Fruit fly (Drosophila melanogaster): Measurements from ENCODE around the gene CG15211.

CG15211 gene

dm6 chrX:10814113-10814512, 41.8 kb downstream of the CG15211 start (continued):
- TF ChIP-seq lab (GFP tag; optimal IDR thresholded peaks at IDR 0.05) (peak; percentile 12), CG10267 (tag; optimal IDR thresholded peaks at IDR 0.05) (no peak), org-1 (GFP tag; optimal IDR thresholded peaks at IDR 0.05) (no peak), Atf6 (GFP tag; IDR thresholded peaks at IDR 0.05) (no peak), Bteb2 (GFP tag; optimal IDR thresholded peaks at IDR 0.05) (no peak), tin (GFP tag; optimal IDR thresholded peaks at IDR 0.05) (no peak), odd (GFP tag; optimal IDR thresholded peaks at IDR 0.05) (no peak), CG34376 (GFP tag; optimal IDR thresholded peaks at IDR 0.05) (peak; percentile 29), CG1832 (GFP tag; optimal IDR thresholded peaks at IDR 0.05) (no peak), H2.0 (GFP tag; IDR thresholded peaks at IDR 0.05) (no peak), CG7745 (tag; optimal IDR thresholded peaks at IDR 0.05) (no peak), Dad (GFP tag; optimal IDR thresholded peaks at IDR 0.05) (no peak), Ptx1 (GFP tag; IDR thresholded peaks at IDR 0.05) (no peak), jumu (GFP tag; optimal IDR thresholded peaks at IDR 0.05) (no peak), sna (GFP tag; IDR thresholded peaks at IDR 0.05; ENCODE audit: partially characterized antibody) (no peak), ken (GFP tag; IDR thresholded peaks at IDR 0.05) (peak; percentile 76; the same call in 2 of the 3 replicates), CG9609 (GFP tag; optimal IDR thresholded peaks at IDR 0.05) (no peak), nerfin-2 (GFP tag; IDR thresholded peaks at IDR 0.05; ENCODE audit: partially characterized antibody) (no peak), psq (GFP tag; optimal IDR thresholded peaks at IDR 0.05) (no peak), ci (GFP tag; IDR thresholded peaks at IDR 0.05) (peak; percentile 50; the same call in 1 of the 3 replicates), Hr78 (GFP tag; optimal IDR thresholded peaks at IDR 0.05) (no peak), pb (GFP tag; optimal IDR thresholded peaks at IDR 0.05) (no peak), jigr1 (GFP tag; IDR thresholded peaks at IDR 0.05) (no peak), CG12104 (GFP tag; optimal IDR thresholded peaks at IDR 0.05) (no peak), schlank (tag; optimal IDR thresholded peaks at IDR 0.05) (no peak), her (GFP tag; optimal IDR thresholded peaks at IDR 0.05) (no peak), CG15073 (GFP tag; optimal IDR thresholded peaks at IDR 0.05) (no peak), CG9817 (tag; optimal IDR thresholded peaks at IDR 0.05) (no peak), CG16779 (GFP tag; IDR thresholded peaks at IDR 0.05) (no peak), Poxn (GFP tag; IDR thresholded peaks at IDR 0.05) (no peak), CG33557 (GFP tag; optimal IDR thresholded peaks at IDR 0.05) (no peak), hth (optimal IDR thresholded peaks at IDR 0.05) (no peak), klu (GFP tag; IDR thresholded peaks at IDR 0.05) (no peak), CG3163 (GFP tag; optimal IDR thresholded peaks at IDR 0.05) (peak; percentile 87), ATbp (GFP tag; optimal IDR thresholded peaks at IDR 0.05) (peak; percentile 19), CG5953 (GFP tag; IDR thresholded peaks at IDR 0.05) (0 out of 2 replicates have a peak, but pooled peaks have one; percentile 27), CG4404 (GFP tag; IDR thresholded peaks at IDR 0.05) (no peak), twi (tag; optimal IDR thresholded peaks at IDR 0.05) (no peak), CG17829 (tag; optimal IDR thresholded peaks at IDR 0.05) (no peak), CG12769 (tag; optimal IDR thresholded peaks at IDR 0.05) (peak; percentile 47), HLHmδ (GFP tag; optimal IDR thresholded peaks at IDR 0.05) (peak; percentile 28), Usf (GFP tag; optimal IDR thresholded peaks at IDR 0.05) (no peak), Hmr (GFP tag; optimal IDR thresholded peaks at IDR 0.05) (no peak), pum (GFP tag; optimal IDR thresholded peaks at IDR 0.05) (no peak), NfI (GFP tag; optimal IDR thresholded peaks at IDR 0.05) (no peak), nerfin-1 (tag; optimal IDR thresholded peaks at IDR 0.05) (no peak), CG31224 (GFP tag; IDR thresholded peaks at IDR 0.05) (no peak), CG30020 (tag; optimal IDR thresholded peaks at IDR 0.05) (no peak), CG32772 (GFP tag; IDR thresholded peaks at IDR 0.05) (peak; percentile 30; the same call in 1 of the 2 replicates), sug (tag; optimal IDR thresholded peaks at IDR 0.05) (peak; percentile 26), CG31441 (GFP tag; IDR thresholded peaks at IDR 0.05) (no peak), sens-2 (GFP tag; IDR thresholded peaks at IDR 0.05) (peak; percentile 47; the same call in 1 of the 2 replicates)
